Worm (Caenorhabditis elegans) whole organism, young adult: ENCODE results near the gene Y4C6B.7.

Experiments
- B0261.1 ChIP-seq: sonication (generic microtip); optimal IDR thresholded peaks from 2 replicates; lab custom pipeline; 2016; ENCODE audit warnings: mild to moderate bottlenecking, missing genetic modification characterization, moderate library complexity, missing compliant biosample characterization
- B0336.3 ChIP-seq: fragments of 200-800 bp; sonication (Bioruptor generic); IDR thresholded peaks from 2 replicates; pipeline ENCODE4 v1.3.6; 2022; ENCODE audit warnings: missing genetic modification characterization, missing compliant biosample characterization
- D2030.7 ChIP-seq: fragments of 200-800 bp; sonication (Bioruptor generic); IDR thresholded peaks from 2 replicates; pipeline ENCODE4 v1.3.6; 2022; ENCODE audit warnings: missing genetic modification reagents, missing genetic modification characterization, missing compliant biosample characterization
- F10E7.11 ChIP-seq: sonication (generic microtip); optimal IDR thresholded peaks from 2 replicates; lab custom pipeline; 2017; ENCODE audit warnings: mild to moderate bottlenecking, missing genetic modification characterization, moderate library complexity, missing compliant biosample characterization
- F22D6.2 ChIP-seq: sonication (generic microtip); optimal IDR thresholded peaks from 2 replicates; lab custom pipeline; 2016; ENCODE audit warnings: mild to moderate bottlenecking, missing genetic modification characterization, missing compliant biosample characterization
- F23B12.7 ChIP-seq: sonication (generic microtip); optimal IDR thresholded peaks from 2 replicates; lab custom pipeline; 2017; ENCODE audit warnings: missing genetic modification characterization, mild to moderate bottlenecking, missing compliant biosample characterization, antibody characterized with exemption, moderate library complexity; ENCODE audit not compliant: insufficient read depth
- F37B4.10 ChIP-seq: fragments of 200-800 bp; sonication (Bioruptor generic); IDR thresholded peaks from 2 replicates; pipeline ENCODE4 v1.3.6; 2022; ENCODE audit warnings: missing genetic modification characterization, missing compliant biosample characterization
- F49E8.2 ChIP-seq: sonication (generic microtip); optimal IDR thresholded peaks from 3 replicates; lab custom pipeline; 2017; ENCODE audit warnings: missing genetic modification characterization, mild to moderate bottlenecking, missing compliant biosample characterization, antibody characterized with exemption, moderate library complexity; ENCODE audit not compliant: insufficient read depth
- Y53G8AR.9 ChIP-seq: fragments of 200-800 bp; sonication (Bioruptor generic); conservative IDR thresholded peaks from 2 replicates; pipeline ENCODE4 v1.3.6; 2022; ENCODE audit warnings: missing genetic modification reagents, missing genetic modification characterization, missing compliant biosample characterization
- Y95B8A.8 ChIP-seq: fragments of 200-800 bp; sonication (Bioruptor generic); IDR thresholded peaks from 2 replicates; pipeline ENCODE4 v1.3.6; 2022; ENCODE audit warnings: missing genetic modification reagents, missing genetic modification characterization, missing compliant biosample characterization
- aptf-2 ChIP-seq: fragments of 200-800 bp; sonication (Bioruptor generic); conservative IDR thresholded peaks from 2 replicates; pipeline ENCODE4 v1.3.6; 2022; ENCODE audit warnings: missing genetic modification reagents, missing genetic modification characterization, missing compliant biosample characterization
- athp-1 ChIP-seq: sonication (generic microtip); optimal IDR thresholded peaks from 2 replicates; lab custom pipeline; 2017; ENCODE audit warnings: mild to moderate bottlenecking, missing genetic modification characterization, missing compliant biosample characterization
- attf-6 ChIP-seq: fragments of 200-800 bp; sonication (Bioruptor generic); IDR thresholded peaks from 2 replicates; pipeline ENCODE4 v1.3.6; 2022; ENCODE audit warnings: missing genetic modification reagents, missing genetic modification characterization, missing compliant biosample characterization
- ccch-3 ChIP-seq: fragments of 200-800 bp; sonication (Bioruptor generic); optimal IDR thresholded peaks from 2 replicates; lab custom pipeline; 2018; ENCODE audit warnings: mild to moderate bottlenecking, missing genetic modification characterization, missing compliant biosample characterization
- ceh-100 ChIP-seq: fragments of 200-800 bp; sonication (Bioruptor generic); IDR thresholded peaks from 2 replicates; pipeline ENCODE4 v1.3.6; 2022; ENCODE audit warnings: missing genetic modification reagents, missing genetic modification characterization, missing compliant biosample characterization
- ceh-40 ChIP-seq: fragments of 200-800 bp; sonication (Bioruptor generic); IDR thresholded peaks from 2 replicates; pipeline ENCODE4 v1.3.6; 2022; ENCODE audit warnings: missing genetic modification characterization, missing compliant biosample characterization
- dpl-1 ChIP-seq: fragments of 150-350 bp; optimal IDR thresholded peaks from 2 replicates; lab custom pipeline; 2014; ENCODE audit warnings: missing biosample characterization, missing genetic modification reagents, missing genetic modification characterization
- egl-18 ChIP-seq: fragments of 200-800 bp; sonication (Bioruptor generic); IDR thresholded peaks from 2 replicates; pipeline ENCODE4 v1.3.6; 2022; ENCODE audit warnings: missing genetic modification reagents, missing genetic modification characterization, missing compliant biosample characterization
- ekl-4 ChIP-seq: fragments of 200-800 bp; sonication (Bioruptor generic); IDR thresholded peaks from 2 replicates; pipeline ENCODE4 v1.3.6; 2022; ENCODE audit warnings: missing genetic modification reagents, missing genetic modification characterization, missing compliant biosample characterization
- him-1 ChIP-seq: sonication (generic microtip); optimal IDR thresholded peaks from 2 replicates; lab custom pipeline; 2016; ENCODE audit warnings: missing genotype, missing genetic modification reagents, missing genetic modification characterization, missing compliant biosample characterization
- hlh-26 ChIP-seq: fragments of 200-800 bp; sonication (Bioruptor generic); conservative IDR thresholded peaks from 2 replicates; pipeline ENCODE4 v1.3.6; 2022; ENCODE audit warnings: missing genetic modification reagents, missing genetic modification characterization, missing compliant biosample characterization
- hmg-1.2 ChIP-seq: fragments of 200-800 bp; sonication (Bioruptor generic); IDR thresholded peaks from 2 replicates; pipeline ENCODE4 v1.3.6; 2022; ENCODE audit warnings: missing genetic modification reagents, missing genetic modification characterization, missing compliant biosample characterization
- hmg-20 ChIP-seq: fragments of 200-800 bp; sonication (Bioruptor generic); IDR thresholded peaks from 2 replicates; pipeline ENCODE4 v1.3.6; 2022; ENCODE audit warnings: missing genetic modification reagents, missing genetic modification characterization, missing compliant biosample characterization
- lin-35 ChIP-seq, 3 experiments: fragments of 150-350 bp in 2 of 3; sonication (generic microtip) in 1 of 3; optimal IDR thresholded peaks; 2 replicates each; lab custom pipeline; 2014 to 2018; ENCODE audit warnings: missing biosample characterization in 3 of 3, missing genetic modification characterization in 3 of 3, missing genetic modification reagents in 3 of 3
- lin-40 ChIP-seq: sonication (generic microtip); optimal IDR thresholded peaks from 2 replicates; lab custom pipeline; 2016; ENCODE audit warnings: missing genetic modification characterization, mild to moderate bottlenecking, missing compliant biosample characterization, missing genotype, missing genetic modification reagents
- lsl-1 ChIP-seq: fragments of 200-800 bp; sonication (Bioruptor generic); optimal IDR thresholded peaks from 2 replicates; lab custom pipeline; 2018; ENCODE audit warnings: mild to moderate bottlenecking, missing genetic modification characterization, moderate library complexity, missing compliant biosample characterization
- madf-8 ChIP-seq: fragments of 200-800 bp; sonication (Bioruptor generic); conservative IDR thresholded peaks from 2 replicates; pipeline ENCODE4 v1.3.6; 2022; ENCODE audit warnings: missing genetic modification reagents, missing genetic modification characterization, missing compliant biosample characterization
- mcd-1 ChIP-seq: fragments of 200-800 bp; sonication (Bioruptor generic); IDR thresholded peaks from 2 replicates; pipeline ENCODE4 v1.3.6; 2022; ENCODE audit warnings: missing genetic modification reagents, missing genetic modification characterization, missing compliant biosample characterization
- nfya-1 ChIP-seq: sonication (generic microtip); optimal IDR thresholded peaks from 2 replicates; lab custom pipeline; 2017; ENCODE audit warnings: antibody characterized with exemption, missing compliant biosample characterization, missing genetic modification characterization, borderline replicate concordance; ENCODE audit not compliant: insufficient read depth
- nfyb-1 ChIP-seq: fragments of 200-800 bp; sonication (Bioruptor generic); IDR thresholded peaks from 2 replicates; pipeline ENCODE4 v1.3.6; 2022; ENCODE audit warnings: missing genetic modification reagents, missing genetic modification characterization, missing compliant biosample characterization
- nhr-27 ChIP-seq: fragments of 200-800 bp; sonication (Bioruptor generic); optimal IDR thresholded peaks from 2 replicates; lab custom pipeline; 2018; ENCODE audit warnings: mild to moderate bottlenecking, missing genetic modification characterization, moderate library complexity, missing compliant biosample characterization
- pbrm-1 ChIP-seq: fragments of 200-800 bp; sonication (Bioruptor generic); IDR thresholded peaks from 2 replicates; pipeline ENCODE4 v1.3.6; 2022; ENCODE audit warnings: missing genetic modification reagents, missing genetic modification characterization, missing compliant biosample characterization
- rcor-1 ChIP-seq: fragments of 200-800 bp; sonication (Bioruptor generic); IDR thresholded peaks from 2 replicates; pipeline ENCODE4 v1.3.6; 2022; ENCODE audit warnings: missing genetic modification reagents, missing genetic modification characterization, missing compliant biosample characterization
- snpc-1.1 ChIP-seq: sonication (generic microtip); optimal IDR thresholded peaks from 2 replicates; lab custom pipeline; 2017; ENCODE audit warnings: missing genetic modification characterization, mild to moderate bottlenecking, missing compliant biosample characterization, antibody characterized with exemption, moderate library complexity, missing genotype, missing genetic modification reagents; ENCODE audit not compliant: insufficient read depth
- snpc-1.3 ChIP-seq: sonication (generic microtip); optimal IDR thresholded peaks from 2 replicates; lab custom pipeline; 2017; ENCODE audit warnings: missing genetic modification characterization, mild to moderate bottlenecking, missing compliant biosample characterization, antibody characterized with exemption, moderate library complexity, missing genotype, missing genetic modification reagents; ENCODE audit not compliant: insufficient read depth
- snpc-3.4 ChIP-seq: sonication (generic microtip); optimal IDR thresholded peaks from 2 replicates; lab custom pipeline; 2017; ENCODE audit warnings: missing genetic modification characterization, mild to moderate bottlenecking, missing compliant biosample characterization, antibody characterized with exemption, moderate library complexity, missing genotype, missing genetic modification reagents
- snpc-4 ChIP-seq, 5 experiments: fragments of 150-350 bp in 1 of 5; sonication (generic microtip) in 4 of 5; optimal IDR thresholded peaks; 2 replicates each; lab custom pipeline; 2014 to 2018; ENCODE audit warnings: missing genetic modification characterization in 5 of 5, missing biosample characterization in 3 of 5, antibody characterized with exemption in 2 of 5, mild to moderate bottlenecking in 2 of 5, missing compliant biosample characterization in 2 of 5, missing genotype in 2 of 5, moderate library complexity in 2 of 5, missing genetic modification reagents in 1 of 5
- tbp1 ChIP-seq: fragments of 200-800 bp; sonication (Bioruptor generic); optimal IDR thresholded peaks from 2 replicates; lab custom pipeline; 2018; ENCODE audit warnings: mild to moderate bottlenecking, missing genetic modification characterization, missing compliant biosample characterization
- xnd-1 ChIP-seq: sonication (generic microtip); optimal IDR thresholded peaks from 2 replicates; lab custom pipeline; 2016; ENCODE audit warnings: missing genotype, missing genetic modification reagents, missing genetic modification characterization, missing compliant biosample characterization

Gene Y4C6B.7

ce11 chrIV:5318835-5319303 is 34.4 kb downstream of the Y4C6B.7 start, which contains the start of gene slc-46A:
TSS of gene slc-46A (plus strand) at chrIV:5319253.
- TF ChIP-seq F37B4.10 (GFP tag; lab: Robert Waterston, UW) (no peak), snpc-4 (GFP tag; optimal IDR thresholded peaks at IDR 0.05; lab: Kevin White, UChicago) (no peak), snpc-4 (tag; optimal IDR thresholded peaks at IDR 0.05; lab: Kevin White, UChicago) (peak in 1 of 4 experiments; percentile 16), hmg-1.2 (GFP tag; lab: Robert Waterston, UW) (peak; percentile 75), nhr-27 (tag; lab: Kevin White, UChicago) (no peak), lin-35 (GFP tag; optimal IDR thresholded peaks at IDR 0.05; lab: Kevin White, UChicago) (no peak), B0336.3 (GFP tag; lab: Robert Waterston, UW) (no peak)
- TF ChIP-seq, all 124 proteins: peak for 2

ce11 chrIV:5317106-5317505 is 36.2 kb downstream of the Y4C6B.7 start:
- TF ChIP-seq hmg-20 (GFP tag; lab: Robert Waterston, UW), result peak; percentile 28; the same call in 1 of the 2 replicates
- TF ChIP-seq F10E7.11 (tag; lab: Kevin White, UChicago), result no peak
- TF ChIP-seq pbrm-1, result peak; percentile 85
- TF ChIP-seq F23B12.7 (tag; lab: Kevin White, UChicago), result no peak
- TF ChIP-seq nfya-1 (tag; lab: Kevin White, UChicago), result no peak
- no peak for TF ChIP-seq ceh-40
- TF ChIP-seq lin-40, result no peak
- peak; percentile 88 for TF ChIP-seq hmg-1.2 (GFP tag; lab: Robert Waterston, UW)
- no peak for TF ChIP-seq xnd-1
- TF ChIP-seq D2030.7, result peak; percentile 94
- no peak for TF ChIP-seq hlh-26 (GFP tag; lab: Robert Waterston, UW)
- TF ChIP-seq B0261.1 (tag; lab: Kevin White, UChicago), result peak; percentile 4
- peak; percentile 75 for TF ChIP-seq snpc-3.4
- no peak for TF ChIP-seq dpl-1 (GFP tag; lab: Kevin White, UChicago)
- peak; percentile 44 for TF ChIP-seq him-1
- no peak for TF ChIP-seq F22D6.2
- TF ChIP-seq tbp1, result peak; percentile 78
- no peak for TF ChIP-seq nfyb-1 (GFP tag; lab: Robert Waterston, UW)
- 0 out of 2 replicates have a peak, but pooled peaks have one; percentile 36 for TF ChIP-seq Y95B8A.8 (GFP tag; lab: Robert Waterston, UW)
- 0 out of 2 replicates have a peak, but pooled peaks have one; percentile 23 for TF ChIP-seq madf-8
- TF ChIP-seq mcd-1, result peak; percentile 51; the same call in 1 of the 2 replicates
- TF ChIP-seq snpc-1.3 (tag; lab: Kevin White, UChicago), result peak; percentile 75
- TF ChIP-seq ceh-100 (GFP tag; lab: Robert Waterston, UW), result peak; percentile 62
- no peak for TF ChIP-seq athp-1 (tag; lab: Kevin White, UChicago)
- TF ChIP-seq egl-18 (GFP tag; lab: Robert Waterston, UW), result no peak
- no peak for TF ChIP-seq ccch-3
- peak; percentile 82 for TF ChIP-seq rcor-1 (GFP tag; lab: Robert Waterston, UW)
- TF ChIP-seq lsl-1, result peak; percentile 40
- TF ChIP-seq snpc-4 (GFP tag; optimal IDR thresholded peaks at IDR 0.05; lab: Kevin White, UChicago), result peak; percentile 94
- peak; percentile 93 to 99 (median 98) for TF ChIP-seq snpc-4 (tag; optimal IDR thresholded peaks at IDR 0.05; lab: Kevin White, UChicago)
- peak; percentile 63 for TF ChIP-seq ekl-4 (GFP tag; lab: Robert Waterston, UW)
- TF ChIP-seq snpc-1.1, result peak; percentile 94
- 0 out of 2 replicates have a peak, but pooled peaks have one; percentile 40 for TF ChIP-seq Y53G8AR.9
- TF ChIP-seq attf-6 (GFP tag; lab: Robert Waterston, UW), result peak; percentile 97
- peak; percentile 45 for TF ChIP-seq F49E8.2
- TF ChIP-seq aptf-2 (GFP tag; lab: Robert Waterston, UW), result no peak
